Worm (Caenorhabditis elegans): Measurements from ENCODE around the gene F41C6.6.

The F41C6.6 gene

ce11 chrX:6904064-6904771 lies 22.5 kb upstream of the F41C6.6 start, which contains the start of gene sid-5:
Gene sid-5 (plus strand): TSS chrX:6904721.
- peak; percentile 8 for TF ChIP-seq nhr-25 (tag; optimal IDR thresholded peaks at IDR 0.05)
- TF ChIP-seq lin-13 (GFP tag; optimal IDR thresholded peaks at IDR 0.05), result no peak
- TF ChIP-seq nhr-129 (tag; optimal IDR thresholded peaks at IDR 0.05), result peak; percentile 7

DNA sequence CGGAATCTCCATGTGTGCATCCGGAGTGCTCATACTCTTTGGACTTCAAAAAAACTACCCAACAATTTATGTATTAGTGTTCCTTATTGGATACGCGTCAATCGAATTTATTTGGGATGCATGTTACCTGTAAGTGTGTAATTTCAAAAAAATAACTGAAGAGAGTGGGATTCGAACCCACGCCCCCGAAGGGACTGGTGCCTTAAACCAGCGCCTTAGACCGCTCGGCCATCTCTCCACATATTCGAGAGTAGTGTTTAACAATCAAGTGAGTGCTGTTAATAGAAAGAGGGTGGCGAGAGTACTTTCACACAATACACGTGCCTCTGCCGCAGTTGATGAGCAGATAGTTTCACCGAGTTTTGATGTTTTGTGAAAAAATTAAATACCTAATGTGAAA lies 21.3 kb upstream of the F41C6.6 start:
- no peak for TF ChIP-seq nhr-6 (tag; optimal IDR thresholded peaks at IDR 0.05)
- no peak for TF ChIP-seq nhr-237 (tag; optimal IDR thresholded peaks at IDR 0.05)
- TF ChIP-seq blmp-1 (tag; optimal IDR thresholded peaks at IDR 0.05; ENCODE audit: insufficient read depth), result no peak
- no peak for TF ChIP-seq sem-4 (tag; optimal IDR thresholded peaks at IDR 0.05)
- TF ChIP-seq lin-39 (tag; optimal IDR thresholded peaks at IDR 0.05), result no peak
- TF ChIP-seq nhr-129 (tag; optimal IDR thresholded peaks at IDR 0.05), result peak; percentile 74
- TF ChIP-seq C34F6.9 (tag; optimal IDR thresholded peaks at IDR 0.05), result peak; percentile 11
- no peak for TF ChIP-seq skn-1 (tag; optimal IDR thresholded peaks at IDR 0.05)
- peak; percentile 7 for TF ChIP-seq nhr-25 (tag; optimal IDR thresholded peaks at IDR 0.05)
- no peak for TF ChIP-seq egl-27 (tag; optimal IDR thresholded peaks at IDR 0.05)
- no peak for TF ChIP-seq elt-1 (tag; optimal IDR thresholded peaks at IDR 0.05)
- TF ChIP-seq nhr-21 (tag; optimal IDR thresholded peaks at IDR 0.05), result peak; percentile 21
- no peak for TF ChIP-seq snpc-4 (tag; optimal IDR thresholded peaks at IDR 0.05)
- TF ChIP-seq mab-5 (tag; optimal IDR thresholded peaks at IDR 0.05), result no peak
- peak; percentile 36 for TF ChIP-seq lin-13 (GFP tag; optimal IDR thresholded peaks at IDR 0.05)
- no peak for TF ChIP-seq nhr-77 (tag; optimal IDR thresholded peaks at IDR 0.05)
- no peak for TF ChIP-seq nhr-10 (tag; optimal IDR thresholded peaks at IDR 0.05)
- peak; percentile 74 for TF ChIP-seq unc-55 (GFP tag; optimal IDR thresholded peaks at IDR 0.05)
- TF ChIP-seq mdl-1 (tag; optimal IDR thresholded peaks at IDR 0.05), result peak; percentile 11 to 53
- no peak for TF ChIP-seq ztf-1 (GFP tag; conservative IDR thresholded peaks at IDR 0.05)
- TF ChIP-seq sma-3 (GFP tag; optimal IDR thresholded peaks at IDR 0.05), result peak; percentile 58
- peak; percentile 53 for TF ChIP-seq crh-2 (tag; optimal IDR thresholded peaks at IDR 0.05)
- no peak for TF ChIP-seq peb-1 (tag; optimal IDR thresholded peaks at IDR 0.05)
- TF ChIP-seq ZK546.5 (tag; optimal IDR thresholded peaks at IDR 0.05), result no peak
- peak; percentile 46 for TF ChIP-seq sma-9 (GFP tag; optimal IDR thresholded peaks at IDR 0.05)
- TF ChIP-seq sma-9 (tag; optimal IDR thresholded peaks at IDR 0.05), result no peak
- TF ChIP-seq nhr-23 (tag; optimal IDR thresholded peaks at IDR 0.05), result no peak
- TF ChIP-seq ceh-16 (tag; optimal IDR thresholded peaks at IDR 0.05), result no peak
- peak; percentile 55 for TF ChIP-seq F13H6.1 (tag; optimal IDR thresholded peaks at IDR 0.05)
- TF ChIP-seq ceh-82 (tag; optimal IDR thresholded peaks at IDR 0.05), result no peak
- TF ChIP-seq ama-1 (optimal IDR thresholded peaks at IDR 0.05), result no peak
- TF ChIP-seq alr-1 (tag; optimal IDR thresholded peaks at IDR 0.05), result no peak
- no peak for TF ChIP-seq gmeb-1 (tag; optimal IDR thresholded peaks at IDR 0.05)
- peak; percentile 25 for TF ChIP-seq fos-1 (tag; optimal IDR thresholded peaks at IDR 0.05)
- no peak for TF ChIP-seq nhr-12 (tag; optimal IDR thresholded peaks at IDR 0.05)
- TF ChIP-seq lsy-2 (tag; optimal IDR thresholded peaks at IDR 0.05), result peak; percentile 37 to 41

ce11 chrX:6901078-6901477 lies 19.4 kb upstream of the F41C6.6 start, which contains the start of gene pes-23:
Gene pes-23 (plus strand): TSS chrX:6901378.
- TF ChIP-seq mab-5 (tag; optimal IDR thresholded peaks at IDR 0.05), result no peak
- TF ChIP-seq nhr-21 (tag; optimal IDR thresholded peaks at IDR 0.05), result no peak
- no peak for TF ChIP-seq unc-55 (GFP tag; optimal IDR thresholded peaks at IDR 0.05)
- TF ChIP-seq mdl-1 (tag; optimal IDR thresholded peaks at IDR 0.05), result no peak
- no peak for TF ChIP-seq sma-9 (GFP tag; optimal IDR thresholded peaks at IDR 0.05)
- TF ChIP-seq sma-9 (tag; optimal IDR thresholded peaks at IDR 0.05), result no peak
- TF ChIP-seq C34F6.9 (tag; optimal IDR thresholded peaks at IDR 0.05), result no peak
- no peak for TF ChIP-seq nhr-12 (tag; optimal IDR thresholded peaks at IDR 0.05)

- TF ChIP-seq blmp-1 (tag; optimal IDR thresholded peaks at IDR 0.05; ENCODE audit: insufficient read depth) (no peak), nhr-11 (tag; optimal IDR thresholded peaks at IDR 0.05) (no peak), aly-2 (tag; optimal IDR thresholded peaks at IDR 0.05) (no peak), nhr-77 (tag; optimal IDR thresholded peaks at IDR 0.05) (no peak), nhr-237 (tag; optimal IDR thresholded peaks at IDR 0.05) (no peak), nhr-12 (tag; optimal IDR thresholded peaks at IDR 0.05) (no peak), egl-27 (tag; optimal IDR thresholded peaks at IDR 0.05) (no peak), sma-9 (GFP tag; optimal IDR thresholded peaks at IDR 0.05) (no peak), sma-9 (tag; optimal IDR thresholded peaks at IDR 0.05) (no peak), unc-55 (GFP tag; optimal IDR thresholded peaks at IDR 0.05) (no peak), elt-3 (tag; optimal IDR thresholded peaks at IDR 0.05) (no peak), gmeb-1 (tag; optimal IDR thresholded peaks at IDR 0.05) (no peak)
Observed at ce11 chrX:6899848-6900247, 18.2 kb upstream of the F41C6.6 start, which contains the start of gene F14B8.4. Gene F14B8.4 (minus strand): TSS chrX:6899948.
